Worm (Caenorhabditis elegans) whole organism, L1 larva: ENCODE data around the gene clec-202.
A peak's percentile ranks its signal among the peaks of the same experiment; 100 is the strongest.

ENCODE experiments used
- C34B4.2 ChIP-seq: sonication (generic microtip); optimal IDR thresholded peaks from 2 replicates; lab custom pipeline; 2017; ENCODE audit warnings: mild to moderate bottlenecking, missing genetic modification characterization, missing compliant biosample characterization
- F16B12.6 ChIP-seq: fragments of 150-350 bp; optimal IDR thresholded peaks from 2 replicates; lab custom pipeline; 2014; ENCODE audit warnings: missing biosample characterization, missing genetic modification characterization
- Y116A8C.19 ChIP-seq: sonication (generic microtip); optimal IDR thresholded peaks from 2 replicates; lab custom pipeline; 2016; ENCODE audit warnings: missing compliant biosample characterization, missing genetic modification characterization, borderline replicate concordance
- aha-1 ChIP-seq: fragments of 150-350 bp; optimal IDR thresholded peaks from 2 replicates; lab custom pipeline; 2014; ENCODE audit warnings: missing biosample characterization, missing genetic modification characterization
- ama-1 ChIP-seq: fragments of 150-350 bp; optimal IDR thresholded peaks from 2 replicates; lab custom pipeline; 2014
- blmp-1 ChIP-seq: fragments of 150-350 bp; optimal IDR thresholded peaks from 2 replicates; lab custom pipeline; 2014; ENCODE audit warnings: missing biosample characterization, missing genetic modification characterization
- ceh-63 ChIP-seq: fragments of 200-800 bp; sonication (Bioruptor generic); optimal IDR thresholded peaks from 2 replicates; lab custom pipeline; 2018; ENCODE audit warnings: mild to moderate bottlenecking, missing genetic modification characterization, missing compliant biosample characterization
- ces-1 ChIP-seq: fragments of 150-350 bp; optimal IDR thresholded peaks from 2 replicates; lab custom pipeline; 2014; ENCODE audit warnings: missing biosample characterization, missing genetic modification reagents, missing genetic modification characterization
- dpl-1 ChIP-seq, 3 experiments: fragments of 150-350 bp in 2 of 3; sonication (generic microtip) in 1 of 3; optimal IDR thresholded peaks; 2 replicates each; lab custom pipeline; 2014 to 2017; ENCODE audit warnings: missing biosample characterization in 3 of 3, missing genetic modification characterization in 3 of 3, missing genetic modification reagents in 3 of 3
- dsc-1 ChIP-seq: sonication (generic microtip); optimal IDR thresholded peaks from 2 replicates; lab custom pipeline; 2016; ENCODE audit warnings: mild to moderate bottlenecking, missing genetic modification characterization, missing compliant biosample characterization
- efl-1 ChIP-seq, 4 experiments: fragments of 150-350 bp; optimal IDR thresholded peaks in 3 of 4; peaks in 1 of 4; 1 replicate in 1 of 4; 2 replicates in 3 of 4; lab custom pipeline; 2014; ENCODE audit warnings: missing biosample characterization in 2 of 4, missing genetic modification characterization in 2 of 4, missing genetic modification reagents in 2 of 4
- efl-3 ChIP-seq: fragments of 200-800 bp; sonication (Bioruptor generic); optimal IDR thresholded peaks from 2 replicates; lab custom pipeline; 2018; ENCODE audit warnings: mild to moderate bottlenecking, missing genetic modification characterization, missing compliant biosample characterization
- egl-13 ChIP-seq: sonication (generic microtip); optimal IDR thresholded peaks from 2 replicates; lab custom pipeline; 2016; ENCODE audit warnings: missing genotype, missing genetic modification reagents, missing genetic modification characterization, missing compliant biosample characterization
- egl-27 ChIP-seq, 2 experiments: fragments of 150-350 bp in 1 of 2; sonication (generic microtip); optimal IDR thresholded peaks; 3 replicates each; lab custom pipeline; 2017 to 2018; ENCODE audit warnings: missing biosample characterization in 2 of 2, missing genetic modification characterization in 2 of 2, missing genetic modification reagents in 2 of 2
- elt-2 ChIP-seq: sonication (generic microtip); optimal IDR thresholded peaks from 2 replicates; lab custom pipeline; 2016; ENCODE audit warnings: missing genetic modification characterization, mild to moderate bottlenecking, inconsistent platforms, missing compliant biosample characterization, missing genetic modification reagents
- fkh-10 ChIP-seq: sonication (generic microtip); optimal IDR thresholded peaks from 2 replicates; lab custom pipeline; 2017; ENCODE audit warnings: missing biosample characterization, missing genetic modification reagents, missing genetic modification characterization
- fkh-4 ChIP-seq: sonication (generic microtip); optimal IDR thresholded peaks from 2 replicates; lab custom pipeline; 2016; ENCODE audit warnings: missing compliant biosample characterization, missing genetic modification characterization, borderline replicate concordance
- fkh-8 ChIP-seq: sonication (generic microtip); optimal IDR thresholded peaks from 2 replicates; lab custom pipeline; 2016; ENCODE audit warnings: mild to moderate bottlenecking, missing genetic modification characterization, missing compliant biosample characterization
- fos-1 ChIP-seq: fragments of 150-350 bp; optimal IDR thresholded peaks from 2 replicates; lab custom pipeline; 2014; ENCODE audit warnings: missing biosample characterization, missing genetic modification characterization
- grh-1 ChIP-seq: fragments of 200-800 bp; sonication (Bioruptor generic); IDR thresholded peaks from 2 replicates; pipeline ENCODE4 v1.3.6; 2022; ENCODE audit warnings: missing genetic modification reagents, missing genetic modification characterization, missing compliant biosample characterization
- hlh-17 ChIP-seq: fragments of 200-800 bp; sonication (Bioruptor generic); optimal IDR thresholded peaks from 2 replicates; lab custom pipeline; 2018; ENCODE audit warnings: missing genetic modification characterization, mild to moderate bottlenecking, missing compliant biosample characterization, moderate library complexity, borderline replicate concordance
- hlh-4 ChIP-seq: sonication (generic microtip); optimal IDR thresholded peaks from 2 replicates; lab custom pipeline; 2016; ENCODE audit warnings: mild to moderate bottlenecking, missing genetic modification characterization, missing compliant biosample characterization
- hpl-2 ChIP-seq: fragments of 150-350 bp; optimal IDR thresholded peaks from 2 replicates; lab custom pipeline; 2014; ENCODE audit warnings: missing biosample characterization, missing genetic modification reagents, missing genetic modification characterization
- isw-1 ChIP-seq: fragments of 200-800 bp; sonication (Bioruptor generic); IDR thresholded peaks from 2 replicates; pipeline ENCODE4 v1.3.6; 2022; ENCODE audit warnings: missing genetic modification characterization, missing compliant biosample characterization
- jun-1 ChIP-seq: fragments of 150-350 bp; optimal IDR thresholded peaks from 2 replicates; lab custom pipeline; 2014; ENCODE audit warnings: missing biosample characterization, missing genetic modification reagents, missing genetic modification characterization
- lin-14 ChIP-seq: fragments of 200-800 bp; sonication (Bioruptor generic); optimal IDR thresholded peaks from 2 replicates; lab custom pipeline; 2018; ENCODE audit warnings: mild to moderate bottlenecking, missing genetic modification characterization, moderate library complexity, missing compliant biosample characterization
- lin-39 ChIP-seq: fragments of 150-350 bp; optimal IDR thresholded peaks from 2 replicates; lab custom pipeline; 2014; ENCODE audit warnings: missing biosample characterization, missing genetic modification reagents, missing genetic modification characterization
- lsy-2 ChIP-seq, 2 experiments: fragments of 150-350 bp; optimal IDR thresholded peaks; 2 replicates each; lab custom pipeline; 2014; ENCODE audit warnings: missing biosample characterization in 2 of 2, missing genetic modification characterization in 2 of 2
- mep-1 ChIP-seq: fragments of 150-350 bp; optimal IDR thresholded peaks from 2 replicates; lab custom pipeline; 2014; ENCODE audit warnings: missing biosample characterization, missing genetic modification characterization
- nhr-20 ChIP-seq: sonication (generic microtip); optimal IDR thresholded peaks from 2 replicates; lab custom pipeline; 2016; ENCODE audit warnings: mild to moderate bottlenecking, missing genetic modification characterization, missing compliant biosample characterization
- nhr-28 ChIP-seq: fragments of 150-350 bp; optimal IDR thresholded peaks from 2 replicates; lab custom pipeline; 2014; ENCODE audit warnings: missing biosample characterization, missing genetic modification characterization
- nhr-76 ChIP-seq: sonication (generic microtip); optimal IDR thresholded peaks from 2 replicates; lab custom pipeline; 2017; ENCODE audit warnings: missing biosample characterization, missing genetic modification characterization
- nhr-84 ChIP-seq: sonication (generic microtip); optimal IDR thresholded peaks from 2 replicates; lab custom pipeline; 2017; ENCODE audit warnings: missing biosample characterization, missing genetic modification characterization
- nhr-85 ChIP-seq: sonication (generic microtip); peaks from one replicate; lab custom pipeline; 2016; ENCODE audit warnings: missing genetic modification characterization, inconsistent platforms, missing compliant biosample characterization
- nhr-90 ChIP-seq: sonication (generic microtip); optimal IDR thresholded peaks from 2 replicates; lab custom pipeline; 2016; ENCODE audit warnings: mild to moderate bottlenecking, missing genetic modification characterization, missing compliant biosample characterization; ENCODE audit not compliant: poor library complexity
- pax-3 ChIP-seq: fragments of 200-800 bp; sonication (Bioruptor generic); optimal IDR thresholded peaks from 2 replicates; lab custom pipeline; 2018; ENCODE audit warnings: mild to moderate bottlenecking, missing genetic modification characterization, moderate library complexity, missing compliant biosample characterization
- pqm-1 ChIP-seq: sonication (generic microtip); optimal IDR thresholded peaks from 3 replicates; lab custom pipeline; 2017; ENCODE audit warnings: missing biosample characterization, missing genetic modification characterization
- rnt-1 ChIP-seq: sonication (generic microtip); optimal IDR thresholded peaks from 2 replicates; lab custom pipeline; 2016; ENCODE audit warnings: mild to moderate bottlenecking, missing genetic modification characterization, moderate library complexity, missing compliant biosample characterization
- skn-1 ChIP-seq: fragments of 150-350 bp; optimal IDR thresholded peaks from 2 replicates; lab custom pipeline; 2014; ENCODE audit warnings: missing biosample characterization, missing genetic modification characterization
- sptf-1 ChIP-seq: fragments of 150-350 bp; optimal IDR thresholded peaks from 2 replicates; lab custom pipeline; 2014; ENCODE audit warnings: missing biosample characterization, missing genetic modification characterization
- sup-37 ChIP-seq: fragments of 200-800 bp; sonication (Bioruptor generic); optimal IDR thresholded peaks from 2 replicates; lab custom pipeline; 2018; ENCODE audit warnings: mild to moderate bottlenecking, missing genetic modification characterization, missing compliant biosample characterization
- tlp-1 ChIP-seq: fragments of 150-350 bp; optimal IDR thresholded peaks from 2 replicates; lab custom pipeline; 2014; ENCODE audit warnings: missing biosample characterization, missing genetic modification characterization
- unc-98 ChIP-seq: fragments of 200-800 bp; sonication (Bioruptor generic); IDR thresholded peaks from 2 replicates; pipeline ENCODE4 v1.3.6; 2022; ENCODE audit warnings: missing genetic modification characterization, missing compliant biosample characterization
- ztf-4 ChIP-seq: fragments of 150-350 bp; optimal IDR thresholded peaks from 2 replicates; lab custom pipeline; 2014; ENCODE audit warnings: missing biosample characterization, missing genetic modification characterization

The clec-202 gene

ce11 chrIV:17335031-17335430 is 26.2 kb upstream of the clec-202 start, which contains the start of gene C49C3.8:
Gene C49C3.8, plus strand, starts transcription at chrIV:17335203.
- no peak for TF ChIP-seq sup-37 (GFP tag; lab: Kevin White, UChicago)
- TF ChIP-seq mep-1 (tag; lab: Kevin White, UChicago): peak; percentile 29
- no peak for TF ChIP-seq unc-98
- TF ChIP-seq rnt-1 (tag; lab: Kevin White, UChicago): no peak
- TF ChIP-seq ztf-4: no peak
- TF ChIP-seq isw-1 (GFP tag; lab: Robert Waterston, UW): no peak
- no peak for TF ChIP-seq hpl-2 (GFP tag; lab: Kevin White, UChicago)
- no peak for TF ChIP-seq nhr-28 (tag; lab: Kevin White, UChicago)
- TF ChIP-seq F16B12.6 (tag; lab: Kevin White, UChicago): no peak
- TF ChIP-seq fkh-8 (tag; lab: Kevin White, UChicago): no peak
- TF ChIP-seq ces-1: no peak
- no peak for TF ChIP-seq efl-3 (GFP tag; lab: Kevin White, UChicago)
- peak; percentile 38 for TF ChIP-seq blmp-1 (tag; lab: Kevin White, UChicago)
- TF ChIP-seq aha-1: no peak
- TF ChIP-seq nhr-90: no peak
- no peak for TF ChIP-seq hlh-4 (tag; lab: Kevin White, UChicago)
- no peak for TF ChIP-seq C34B4.2
- TF ChIP-seq Y116A8C.19 (tag; lab: Kevin White, UChicago): no peak
- TF ChIP-seq fkh-4 (tag; lab: Kevin White, UChicago): no peak
- no peak for TF ChIP-seq nhr-76 (tag; lab: Kevin White, UChicago)
- TF ChIP-seq grh-1: no peak
- no peak for TF ChIP-seq nhr-85 (tag; lab: Kevin White, UChicago)
- no peak for TF ChIP-seq ceh-63
- peak in 1 of 2 experiments; percentile 26 for TF ChIP-seq lsy-2 (tag; optimal IDR thresholded peaks at IDR 0.05; lab: Kevin White, UChicago)
- TF ChIP-seq lin-14 (GFP tag; lab: Kevin White, UChicago): peak; percentile 60
- no peak for TF ChIP-seq efl-1 (optimal IDR thresholded peaks at IDR 0.05; lab: Kevin White, UChicago)
- peak in 1 of 2 experiments; percentile 12 for TF ChIP-seq efl-1 (GFP tag; optimal IDR thresholded peaks at IDR 0.05 in 1 of 2; lab: Kevin White, UChicago)
- TF ChIP-seq fos-1 (tag; lab: Kevin White, UChicago): no peak
- TF ChIP-seq nhr-84 (tag; lab: Kevin White, UChicago): no peak
- TF ChIP-seq skn-1 (tag; lab: Kevin White, UChicago): no peak
- peak in 1 of 3 experiments; percentile 19 for TF ChIP-seq dpl-1 (GFP tag; optimal IDR thresholded peaks at IDR 0.05; lab: Kevin White, UChicago)
- no peak for TF ChIP-seq lin-39 (tag; lab: Kevin White, UChicago)
- no peak for TF ChIP-seq nhr-20
- TF ChIP-seq, all 84 proteins: peak for 6

- TF ChIP-seq tlp-1 (tag; lab: Kevin White, UChicago): peak; percentile 14
- no peak for TF ChIP-seq fkh-10 (GFP tag; lab: Kevin White, UChicago)
- peak; percentile 23 for TF ChIP-seq pqm-1 (tag; lab: Kevin White, UChicago)
- peak; percentile 76 for TF ChIP-seq jun-1 (tag; lab: Kevin White, UChicago)
- no peak for TF ChIP-seq nhr-85 (tag; lab: Kevin White, UChicago)
- no peak for TF ChIP-seq lsy-2 (tag; optimal IDR thresholded peaks at IDR 0.05; lab: Kevin White, UChicago)
- peak; percentile 87 for TF ChIP-seq elt-2 (tag; lab: Kevin White, UChicago)
- no peak for TF ChIP-seq egl-13 (tag; lab: Kevin White, UChicago)
Measured at ce11 chrIV:17338920-17339510, 22.2 kb upstream of the clec-202 start, which contains the start of gene C49C3.10. Gene C49C3.10, minus strand, starts transcription at chrIV:17338970.

- no peak for TF ChIP-seq ces-1
- no peak for TF ChIP-seq egl-27 (tag; optimal IDR thresholded peaks at IDR 0.05; lab: Kevin White, UChicago)
- no peak for TF ChIP-seq hlh-4 (tag; lab: Kevin White, UChicago)
- no peak for TF ChIP-seq ama-1
- TF ChIP-seq hlh-17 (GFP tag; lab: Kevin White, UChicago): no peak
- no peak for TF ChIP-seq dsc-1 (tag; lab: Kevin White, UChicago)
- no peak for TF ChIP-seq sptf-1 (tag; lab: Kevin White, UChicago)
- no peak for TF ChIP-seq lin-39 (tag; lab: Kevin White, UChicago)
- TF ChIP-seq rnt-1 (tag; lab: Kevin White, UChicago): no peak
- TF ChIP-seq nhr-28 (tag; lab: Kevin White, UChicago): no peak
- TF ChIP-seq F16B12.6 (tag; lab: Kevin White, UChicago): no peak
- TF ChIP-seq skn-1 (tag; lab: Kevin White, UChicago): no peak
- no peak for TF ChIP-seq pax-3
- no peak for TF ChIP-seq fkh-4 (tag; lab: Kevin White, UChicago)
- TF ChIP-seq fos-1 (tag; lab: Kevin White, UChicago): no peak
Measured at ce11 chrIV:17341033-17341432, 20.2 kb upstream of the clec-202 start.
